Worm (Caenorhabditis elegans): ENCODE data around the gene rpc-1.

rpc-1 gene

ce11 chrIV:7144670-7145257 lies 20.8 kb downstream of the rpc-1 start, which contains the start of gene hecd-1:
Gene hecd-1 (minus strand): TSS chrIV:7144720.
- no peak for TF ChIP-seq R02D3.7 (tag; optimal IDR thresholded peaks at IDR 0.05)
- peak; percentile 56 for TF ChIP-seq nhr-129 (tag; optimal IDR thresholded peaks at IDR 0.05)
- peak; percentile 30 for TF ChIP-seq crh-2 (tag; optimal IDR thresholded peaks at IDR 0.05)

DNA sequence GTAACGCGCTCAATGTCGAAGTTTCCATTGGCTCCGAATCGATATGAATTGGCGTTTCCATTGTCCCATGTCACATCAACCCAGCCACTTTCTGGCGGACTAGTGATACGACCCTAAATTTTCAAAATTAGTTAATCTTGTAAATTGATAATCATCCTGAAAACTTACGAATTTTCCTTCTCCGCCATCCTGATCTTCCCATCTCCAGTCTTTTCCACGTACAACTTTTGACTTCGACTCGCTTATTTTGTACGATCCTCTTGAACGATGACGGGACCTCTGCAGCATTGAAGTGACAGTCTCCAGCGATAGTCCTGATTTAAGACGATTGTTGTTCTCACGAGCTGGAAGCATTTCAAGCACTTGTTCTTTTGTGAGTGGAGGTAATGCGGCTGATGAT lies 26.4 kb downstream of the rpc-1 start:
- TF ChIP-seq nhr-12 (tag; optimal IDR thresholded peaks at IDR 0.05): no peak
- no peak for TF ChIP-seq dmd-4 (tag; optimal IDR thresholded peaks at IDR 0.05)
- no peak for TF ChIP-seq nhr-237 (tag; optimal IDR thresholded peaks at IDR 0.05)
- TF ChIP-seq unc-39 (tag; optimal IDR thresholded peaks at IDR 0.05): no peak
- TF ChIP-seq F13H6.1 (tag; optimal IDR thresholded peaks at IDR 0.05): no peak
- TF ChIP-seq egl-27 (tag; optimal IDR thresholded peaks at IDR 0.05): no peak
- no peak for TF ChIP-seq unc-62 (GFP tag; optimal IDR thresholded peaks at IDR 0.05)
- no peak for TF ChIP-seq lin-13 (GFP tag; optimal IDR thresholded peaks at IDR 0.05)
- TF ChIP-seq ceh-82 (tag; optimal IDR thresholded peaks at IDR 0.05): no peak

ce11 chrIV:7133983-7134382 lies 31.6 kb downstream of the rpc-1 start, which contains the start of gene mutd-1:
Gene mutd-1 (minus strand): TSS chrIV:7134083.
- TF ChIP-seq mab-5 (tag; optimal IDR thresholded peaks at IDR 0.05): no peak
- no peak for TF ChIP-seq ztf-1 (GFP tag; conservative IDR thresholded peaks at IDR 0.05)
- TF ChIP-seq blmp-1 (tag; optimal IDR thresholded peaks at IDR 0.05; ENCODE audit: insufficient read depth): no peak
- TF ChIP-seq lin-11 (tag; optimal IDR thresholded peaks at IDR 0.05): no peak
- no peak for TF ChIP-seq alr-1 (tag; optimal IDR thresholded peaks at IDR 0.05)
- no peak for TF ChIP-seq nhr-237 (tag; optimal IDR thresholded peaks at IDR 0.05)
- no peak for TF ChIP-seq lsy-2 (tag; optimal IDR thresholded peaks at IDR 0.05)
- no peak for TF ChIP-seq skn-1 (tag; optimal IDR thresholded peaks at IDR 0.05)
- no peak for TF ChIP-seq nhr-23 (tag; optimal IDR thresholded peaks at IDR 0.05)
- TF ChIP-seq nhr-12 (tag; optimal IDR thresholded peaks at IDR 0.05): no peak
- TF ChIP-seq zag-1 (tag; optimal IDR thresholded peaks at IDR 0.05): no peak

DNA sequence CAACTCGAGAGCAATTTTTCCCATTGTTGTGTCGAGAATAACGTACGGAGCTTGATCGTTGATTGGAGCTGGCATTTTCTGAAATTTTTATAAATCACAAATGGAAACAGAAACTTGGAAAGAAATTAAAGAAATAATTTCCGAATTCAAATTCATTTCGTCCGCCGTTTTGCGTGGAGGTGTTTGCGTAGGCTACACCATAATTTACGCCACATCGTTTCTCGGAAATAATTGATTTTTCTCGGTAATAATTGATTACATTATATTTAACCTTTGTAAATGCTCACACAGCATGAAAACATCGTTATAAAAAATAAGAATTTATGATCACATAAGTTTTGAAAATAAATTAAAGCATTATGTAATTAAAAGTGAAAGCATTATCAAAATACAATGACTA lies 32.4 kb downstream of the rpc-1 start, which contains the start of gene cyn-12:
TSS of gene cyn-12 (minus strand) at position 78 of the 400 bp plus-strand sequence.
- TF ChIP-seq gmeb-1 (tag; optimal IDR thresholded peaks at IDR 0.05) (peak; percentile 9), elt-3 (tag; optimal IDR thresholded peaks at IDR 0.05) (no peak), nhr-129 (tag; optimal IDR thresholded peaks at IDR 0.05) (no peak), C34F6.9 (tag; optimal IDR thresholded peaks at IDR 0.05) (peak; percentile 33), ztf-1 (GFP tag; conservative IDR thresholded peaks at IDR 0.05) (no peak), lsy-2 (tag; optimal IDR thresholded peaks at IDR 0.05) (peak in 1 of 2 experiments; percentile 52), sma-3 (GFP tag; optimal IDR thresholded peaks at IDR 0.05) (peak; percentile 37)

- TF ChIP-seq zag-1 (tag; optimal IDR thresholded peaks at IDR 0.05): no peak
- TF ChIP-seq C34F6.9 (tag; optimal IDR thresholded peaks at IDR 0.05): no peak
- TF ChIP-seq sma-3 (GFP tag; optimal IDR thresholded peaks at IDR 0.05): peak; percentile 74
- peak; percentile 44 for TF ChIP-seq sma-9 (GFP tag; optimal IDR thresholded peaks at IDR 0.05)
- no peak for TF ChIP-seq sma-9 (tag; optimal IDR thresholded peaks at IDR 0.05)
- peak; percentile 37 for TF ChIP-seq nhr-129 (tag; optimal IDR thresholded peaks at IDR 0.05)
- peak; percentile 72 for TF ChIP-seq nhr-25 (tag; optimal IDR thresholded peaks at IDR 0.05)
- no peak for TF ChIP-seq mab-5 (tag; optimal IDR thresholded peaks at IDR 0.05)
- peak; percentile 43 for TF ChIP-seq blmp-1 (tag; optimal IDR thresholded peaks at IDR 0.05; ENCODE audit: insufficient read depth)
- peak; percentile 53 for TF ChIP-seq nhr-21 (tag; optimal IDR thresholded peaks at IDR 0.05)
- TF ChIP-seq lsy-2 (tag; optimal IDR thresholded peaks at IDR 0.05): peak in 1 of 2 experiments; percentile 23
Observed at ce11 chrIV:7131780-7132179, 33.8 kb downstream of the rpc-1 start, which contains the start of gene grsp-3. Gene grsp-3 (minus strand): TSS chrIV:7131928.

- no peak for TF ChIP-seq unc-62 (GFP tag; optimal IDR thresholded peaks at IDR 0.05)
Observed at ce11 chrIV:7121313-7122055, 44.1 kb downstream of the rpc-1 start, which contains the start of the genes C34D4.10 and str-48. Gene C34D4.10 (minus strand): TSS chrIV:7121413. Gene str-48 (plus strand): TSS chrIV:7122005.
